Fruit fly (Drosophila melanogaster) whole organism, adult: ENCODE data around the gene glo.

Experiments used
- CG11617 ChIP-seq: fragments of 200-800 bp; sonication (Bioruptor generic); optimal IDR thresholded peaks from 2 replicates; lab custom pipeline; 2017; ENCODE audit warnings: mild to moderate bottlenecking, missing biosample characterization, missing genetic modification reagents, missing genetic modification characterization
- CG12768 ChIP-seq: fragments of 200-800 bp; sonication (Bioruptor generic); optimal IDR thresholded peaks from 2 replicates; lab custom pipeline; 2017; ENCODE audit warnings: missing biosample characterization, missing genetic modification characterization, mild to moderate bottlenecking, moderate library complexity, missing genetic modification reagents
- CG14711 ChIP-seq: fragments of 200-800 bp; sonication (Bioruptor generic); optimal IDR thresholded peaks from 2 replicates; lab custom pipeline; 2018; ENCODE audit warnings: missing biosample characterization, mild to moderate bottlenecking, missing genetic modification characterization, moderate library complexity
- CG1620 ChIP-seq: fragments of 200-800 bp; sonication (Bioruptor generic); optimal IDR thresholded peaks from 2 replicates; lab custom pipeline; 2016; ENCODE audit warnings: missing biosample characterization, missing genetic modification characterization
- CG33017 ChIP-seq: fragments of 200-800 bp; sonication (Bioruptor generic); optimal IDR thresholded peaks from 2 replicates; lab custom pipeline; 2018; ENCODE audit warnings: missing biosample characterization, mild to moderate bottlenecking, missing genetic modification characterization, moderate library complexity
- CG5204 ChIP-seq: fragments of 200-800 bp; sonication (Bioruptor generic); optimal IDR thresholded peaks from 2 replicates; lab custom pipeline; 2016; ENCODE audit warnings: missing biosample characterization, missing genetic modification characterization
- CG7045 ChIP-seq: fragments of 200-800 bp; sonication (Bioruptor generic); optimal IDR thresholded peaks from 2 replicates; lab custom pipeline; 2017; ENCODE audit warnings: missing biosample characterization, mild to moderate bottlenecking, missing genetic modification characterization
- CG7101 ChIP-seq: fragments of 200-800 bp; sonication (Bioruptor generic); optimal IDR thresholded peaks from 2 replicates; lab custom pipeline; 2018; ENCODE audit warnings: missing biosample characterization, mild to moderate bottlenecking, missing genetic modification characterization, moderate library complexity
- Clk ChIP-seq: fragments of 200-800 bp; sonication (Bioruptor generic); optimal IDR thresholded peaks from 2 replicates; lab custom pipeline; 2017; ENCODE audit warnings: missing biosample characterization, missing genetic modification characterization
- Crg-1 ChIP-seq: fragments of 200-800 bp; sonication (Bioruptor generic); optimal IDR thresholded peaks from 2 replicates; lab custom pipeline; 2016; ENCODE audit warnings: missing biosample characterization, missing genetic modification characterization
- Hr96 ChIP-seq: fragments of 200-800 bp; sonication (Bioruptor generic); optimal IDR thresholded peaks from 2 replicates; lab custom pipeline; 2016; ENCODE audit warnings: missing biosample characterization, missing genetic modification characterization
- Mnt ChIP-seq: fragments of 200-800 bp; sonication (Bioruptor generic); optimal IDR thresholded peaks from 2 replicates; lab custom pipeline; 2016; ENCODE audit warnings: missing biosample characterization, mild to moderate bottlenecking, missing genetic modification characterization
- bab1 ChIP-seq: fragments of 200-800 bp; sonication (Bioruptor generic); optimal IDR thresholded peaks from 3 replicates; lab custom pipeline; 2019; ENCODE audit warnings: missing biosample characterization, mild to moderate bottlenecking, missing genetic modification characterization, moderate library complexity
- cic ChIP-seq: fragments of 200-800 bp; sonication (Bioruptor generic); optimal IDR thresholded peaks from 2 replicates; lab custom pipeline; 2017; ENCODE audit warnings: missing biosample characterization, mild to moderate bottlenecking, missing genetic modification characterization, moderate library complexity
- cnc ChIP-seq, 2 experiments: fragments of >200 bp; optimal IDR thresholded peaks; 2 replicates each; lab custom pipeline; 2017
- kay ChIP-seq: fragments of 200-800 bp; sonication (Bioruptor generic); peaks from one replicate; lab custom pipeline; 2016; ENCODE audit warnings: missing biosample characterization, missing genetic modification characterization, borderline replicate concordance
- ovo ChIP-seq: fragments of 200-800 bp; sonication (Bioruptor generic); optimal IDR thresholded peaks from 2 replicates; lab custom pipeline; 2016; ENCODE audit warnings: missing biosample characterization, missing genetic modification characterization
- pad ChIP-seq: fragments of 200-800 bp; sonication (Bioruptor generic); optimal IDR thresholded peaks from 3 replicates; lab custom pipeline; 2017; ENCODE audit warnings: missing biosample characterization, missing genetic modification characterization, mild to moderate bottlenecking, moderate library complexity, missing genetic modification reagents
- tj ChIP-seq: fragments of 200-800 bp; sonication (Bioruptor generic); optimal IDR thresholded peaks from 3 replicates; lab custom pipeline; 2017; ENCODE audit warnings: missing biosample characterization, mild to moderate bottlenecking, missing genetic modification characterization, moderate library complexity
- toe ChIP-seq: fragments of 200-800 bp; sonication (Bioruptor generic); optimal IDR thresholded peaks from 2 replicates; lab custom pipeline; 2016; ENCODE audit warnings: missing biosample characterization, missing genetic modification characterization

Gene glo

DNA sequence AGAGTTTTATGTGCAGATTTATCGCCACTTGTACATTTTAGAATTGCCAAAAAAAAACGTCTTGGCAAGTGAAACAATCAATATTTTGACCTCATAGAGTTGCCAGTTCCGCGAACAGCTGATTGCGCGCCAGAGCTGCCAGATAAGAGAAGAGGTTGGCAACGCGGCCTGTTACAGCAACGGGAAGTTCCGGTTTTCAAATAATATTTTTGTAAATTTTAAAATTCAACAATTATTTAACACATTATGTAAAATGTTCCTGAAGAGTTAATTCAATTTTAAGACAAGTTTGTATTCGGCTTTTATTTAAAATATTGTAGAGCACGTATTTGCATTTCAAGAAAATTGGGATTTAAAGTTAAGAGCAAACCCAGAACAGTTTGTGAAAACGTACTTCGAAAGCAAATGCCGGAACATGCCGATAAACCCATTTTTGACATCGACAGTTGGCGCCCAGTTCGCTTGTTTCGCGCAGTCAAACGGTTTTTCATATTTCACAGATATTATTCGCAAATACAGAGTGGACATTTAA is 32.5 kb downstream of the glo start, which contains the start of the genes prd1 and HisCl1:
prd1 (minus strand) TSS at position 320 of the 532 bp plus-strand sequence.
HisCl1 (plus strand) TSS at position 482 of the 532 bp plus-strand sequence.
- TF ChIP-seq CG11617 (GFP tag; lab: Kevin White, UChicago): peak; percentile 80
- TF ChIP-seq Mnt: peak; percentile 66
- peak; percentile 75 for TF ChIP-seq CG7045
- TF ChIP-seq Clk: peak; percentile 62
- peak; percentile 82 for TF ChIP-seq CG14711 (tag; lab: Kevin White, UChicago)
- TF ChIP-seq pad (GFP tag; lab: Kevin White, UChicago): peak; percentile 65
- TF ChIP-seq cic (GFP tag; lab: Kevin White, UChicago): peak; percentile 26
- peak; percentile 63 for TF ChIP-seq ovo (GFP tag; lab: Kevin White, UChicago)
- TF ChIP-seq bab1 (GFP tag; lab: Kevin White, UChicago): peak; percentile 68
- TF ChIP-seq Crg-1 (GFP tag; lab: Kevin White, UChicago): peak; percentile 76
- peak; percentile 75 for TF ChIP-seq CG1620
- TF ChIP-seq cnc (optimal IDR thresholded peaks at IDR 0.05; lab: Kevin White, UChicago): no peak
- TF ChIP-seq toe: no peak
- peak; percentile 79 for TF ChIP-seq CG7101
- TF ChIP-seq tj: peak; percentile 38
- peak; percentile 43 for TF ChIP-seq CG12768 (GFP tag; lab: Kevin White, UChicago)
- no peak for TF ChIP-seq Hr96
- no peak for TF ChIP-seq CG5204
- TF ChIP-seq kay: no peak
- TF ChIP-seq CG33017 (tag; lab: Kevin White, UChicago): peak; percentile 63

DNA sequence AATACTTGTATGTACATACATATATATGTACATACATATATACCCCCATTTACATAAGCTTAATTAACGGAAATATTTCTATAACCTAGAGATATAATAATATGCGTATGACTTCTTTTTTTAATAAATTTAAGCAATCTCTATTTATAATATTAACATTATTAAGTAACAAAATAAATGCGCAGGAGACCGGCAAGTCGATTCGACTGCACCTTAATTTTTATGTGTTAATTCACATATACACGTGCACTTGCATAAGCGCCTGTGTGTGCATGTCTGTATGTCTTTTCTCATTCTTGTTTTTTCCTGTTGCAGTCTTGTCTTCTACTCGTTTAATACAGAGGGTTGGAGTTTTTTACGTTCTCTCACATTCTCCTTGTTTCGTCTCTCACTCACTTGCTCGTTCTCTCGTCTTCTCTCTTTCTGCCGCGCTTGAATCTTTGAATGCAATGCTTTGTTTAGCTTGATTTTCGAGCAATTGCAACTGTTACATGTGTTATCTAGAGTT is 39.0 kb downstream of the glo start:
- TF ChIP-seq Hr96 (peak; percentile 15), CG7045 (peak; percentile 91), cic (GFP tag; lab: Kevin White, UChicago) (peak; percentile 60), toe (peak; percentile 66), CG14711 (tag; lab: Kevin White, UChicago) (peak; percentile 86), Clk (peak; percentile 83), Mnt (peak; percentile 59), CG5204 (no peak), bab1 (GFP tag; lab: Kevin White, UChicago) (peak; percentile 89), CG7101 (peak; percentile 93), CG12768 (GFP tag; lab: Kevin White, UChicago) (peak; percentile 85), kay (no peak), ovo (GFP tag; lab: Kevin White, UChicago) (peak; percentile 33), CG1620 (peak; percentile 63), CG33017 (tag; lab: Kevin White, UChicago) (peak; percentile 93), cnc (optimal IDR thresholded peaks at IDR 0.05; lab: Kevin White, UChicago) (no peak), CG11617 (GFP tag; lab: Kevin White, UChicago) (peak; percentile 90), tj (peak; percentile 77), pad (GFP tag; lab: Kevin White, UChicago) (peak; percentile 79), Crg-1 (GFP tag; lab: Kevin White, UChicago) (peak; percentile 67)

DNA sequence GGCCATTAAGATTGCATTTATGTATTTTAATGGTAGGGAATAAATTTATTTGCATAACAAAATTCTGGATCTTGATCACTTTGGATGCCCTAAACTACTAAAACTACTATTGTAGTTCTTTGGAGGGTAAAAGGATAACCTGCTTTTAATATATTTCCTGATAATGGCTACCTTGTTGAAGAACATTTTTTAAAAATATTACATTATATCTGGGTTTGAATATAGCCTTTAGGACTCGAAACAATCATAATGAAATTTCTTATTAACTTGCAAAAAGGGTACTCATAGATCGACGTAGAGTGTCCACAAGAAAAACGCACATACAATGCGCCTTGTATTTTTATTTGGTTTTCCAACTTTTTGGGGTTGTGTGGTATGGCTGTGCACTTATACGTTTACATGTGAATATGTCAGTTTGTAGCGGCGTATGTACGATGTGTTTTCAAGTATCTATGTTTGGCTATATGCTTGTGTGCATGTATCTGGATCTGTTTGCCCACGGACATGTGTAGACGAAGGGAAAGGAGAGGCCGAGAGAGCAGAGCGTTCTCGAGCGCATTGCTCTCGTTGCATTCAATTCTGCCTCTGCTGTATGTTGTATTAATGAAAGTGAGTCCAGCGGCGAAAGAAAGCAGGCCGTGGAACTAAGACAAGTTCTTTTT is 39.7 kb downstream of the glo start:
- TF ChIP-seq CG14711 (tag; lab: Kevin White, UChicago) (peak; percentile 38), kay (peak; percentile 85), CG11617 (GFP tag; lab: Kevin White, UChicago) (no peak), toe (peak; percentile 9), CG33017 (tag; lab: Kevin White, UChicago) (peak; percentile 14)

DNA sequence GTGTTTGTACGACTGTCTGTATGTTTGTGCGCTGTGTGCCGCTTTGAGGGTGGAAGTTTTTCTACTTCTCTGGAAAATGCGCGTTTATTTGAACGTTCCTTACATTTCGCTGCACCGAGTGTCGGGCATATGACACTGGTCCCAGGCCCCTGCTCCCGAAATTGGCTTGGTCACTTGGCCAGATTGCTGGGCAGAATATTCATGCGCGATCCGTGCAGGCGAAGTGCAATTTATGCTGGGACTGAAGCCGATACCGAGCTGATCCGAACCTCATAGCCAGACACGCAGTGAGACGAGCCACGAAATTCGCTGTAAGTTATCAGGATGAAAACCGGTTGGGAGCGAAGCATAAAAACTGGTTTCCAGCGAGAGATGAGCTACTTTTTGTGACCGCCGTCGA is 40.3 kb downstream of the glo start:
- TF ChIP-seq pad (GFP tag; lab: Kevin White, UChicago) (no peak), Hr96 (peak; percentile 14), CG12768 (GFP tag; lab: Kevin White, UChicago) (no peak), ovo (GFP tag; lab: Kevin White, UChicago) (no peak), cnc (optimal IDR thresholded peaks at IDR 0.05; lab: Kevin White, UChicago) (no peak)

DNA sequence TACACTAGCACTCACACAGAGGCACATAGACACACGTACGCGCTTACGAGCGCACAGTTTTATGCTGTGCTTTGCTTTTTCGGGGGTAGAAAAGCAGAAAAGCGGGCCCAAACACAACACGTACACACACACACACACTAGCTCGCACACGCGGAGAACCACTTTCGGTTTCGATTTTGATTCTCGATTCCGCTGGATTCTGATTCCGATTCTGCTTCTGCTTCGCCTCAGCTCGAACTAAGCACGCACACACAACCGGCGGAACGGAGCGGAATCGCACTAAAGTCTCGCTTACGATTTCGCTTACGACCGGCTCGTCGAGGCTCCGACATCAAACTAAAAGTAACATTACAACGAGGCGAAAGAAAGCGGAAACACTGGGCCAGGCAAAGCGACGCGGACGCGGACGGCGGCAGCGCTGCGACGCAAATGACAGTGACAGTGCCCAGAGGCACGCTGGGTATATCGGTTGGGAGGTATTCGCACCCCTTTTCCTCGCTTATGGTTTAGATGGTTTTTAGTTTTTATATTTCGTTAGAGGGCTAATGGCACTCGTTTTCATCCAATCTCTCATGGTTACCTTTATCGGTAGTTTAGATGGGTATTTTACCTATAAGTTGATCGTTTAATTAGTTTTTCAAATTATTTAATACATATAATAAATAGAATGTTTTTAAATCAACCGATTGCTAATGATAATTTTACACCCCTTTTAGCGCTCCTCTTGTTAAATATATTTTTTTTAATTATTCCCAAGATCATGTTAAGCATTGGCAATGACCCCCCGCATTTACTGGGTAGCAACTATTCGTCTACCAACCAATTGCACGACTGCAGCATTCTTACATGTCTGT is 41.0 kb downstream of the glo start:
- TF ChIP-seq Mnt (peak; percentile 89), ovo (GFP tag; lab: Kevin White, UChicago) (peak; percentile 70), pad (GFP tag; lab: Kevin White, UChicago) (peak; percentile 69), cic (GFP tag; lab: Kevin White, UChicago) (peak; percentile 76), Hr96 (peak; percentile 79), CG5204 (peak; percentile 85), CG7045 (peak; percentile 79), CG12768 (GFP tag; lab: Kevin White, UChicago) (peak; percentile 74), CG33017 (tag; lab: Kevin White, UChicago) (peak; percentile 15), CG14711 (tag; lab: Kevin White, UChicago) (peak; percentile 14), toe (peak; percentile 68), Crg-1 (GFP tag; lab: Kevin White, UChicago) (peak; percentile 63), CG11617 (GFP tag; lab: Kevin White, UChicago) (peak; percentile 98), CG1620 (peak; percentile 72), cnc (optimal IDR thresholded peaks at IDR 0.05; lab: Kevin White, UChicago) (no peak), Clk (peak; percentile 8), kay (peak; percentile 75), tj (peak; percentile 76), CG7101 (peak; percentile 62), bab1 (GFP tag; lab: Kevin White, UChicago) (peak; percentile 39)
